Worm (Caenorhabditis elegans) whole organism, mixed stage, embryonic: ENCODE data around the gene egas-3.

Source experiments
- blmp-1 ChIP-seq: fragments of 150-350 bp; optimal IDR thresholded peaks from 2 replicates; lab custom pipeline; 2014; ENCODE audit warnings: missing biosample characterization, missing genetic modification characterization
- elt-1 ChIP-seq: sonication (generic microtip); optimal IDR thresholded peaks from 2 replicates; lab custom pipeline; 2017; ENCODE audit warnings: missing genetic modification characterization, mild to moderate bottlenecking, missing compliant biosample characterization, antibody characterized with exemption, moderate library complexity, borderline replicate concordance; ENCODE audit not compliant: insufficient read depth
- hlh-1 ChIP-seq: fragments of 150-350 bp; optimal IDR thresholded peaks from 2 replicates; lab custom pipeline; 2014; ENCODE audit warnings: missing biosample characterization, missing genetic modification reagents, missing genetic modification characterization
- nhr-237 ChIP-seq: fragments of 150-350 bp; optimal IDR thresholded peaks from 2 replicates; lab custom pipeline; 2014; ENCODE audit warnings: missing biosample characterization, missing genetic modification characterization
- nhr-28 ChIP-seq: fragments of 150-350 bp; optimal IDR thresholded peaks from 2 replicates; lab custom pipeline; 2014; ENCODE audit warnings: missing biosample characterization, missing genetic modification characterization
- unc-39 ChIP-seq: fragments of 150-350 bp; optimal IDR thresholded peaks from 2 replicates; lab custom pipeline; 2014; ENCODE audit warnings: missing biosample characterization, missing genetic modification characterization
- unc-62 ChIP-seq: fragments of 150-350 bp; optimal IDR thresholded peaks from 2 replicates; lab custom pipeline; 2014; ENCODE audit warnings: missing biosample characterization, missing genetic modification reagents, missing genetic modification characterization
- zip-8 ChIP-seq: fragments of 150-350 bp; optimal IDR thresholded peaks from 2 replicates; lab custom pipeline; 2014; ENCODE audit warnings: missing biosample characterization, missing genetic modification characterization
- ztf-11 ChIP-seq: fragments of 150-350 bp; optimal IDR thresholded peaks from 2 replicates; lab custom pipeline; 2014; ENCODE audit warnings: missing biosample characterization, missing genetic modification characterization

ce11 chrV:18664026-18664425, 27.9 kb upstream of the egas-3 start, which contains the start of gene Y69H2.3:
- TF ChIP-seq elt-1, result no peak
- no peak for TF ChIP-seq nhr-237
- TF ChIP-seq zip-8 (tag; lab: Kevin White, UChicago), result no peak
- TF ChIP-seq hlh-1, result no peak
- TF ChIP-seq ztf-11, result no peak
- TF ChIP-seq blmp-1 (tag; lab: Kevin White, UChicago), result no peak
- TF ChIP-seq unc-62, result no peak
- no peak for TF ChIP-seq unc-39 (tag; lab: Kevin White, UChicago)
- no peak for TF ChIP-seq nhr-28 (tag; lab: Kevin White, UChicago)
